Worm (Caenorhabditis elegans) whole organism, L1 larva: Measurements from ENCODE around the gene Y45G5AM.4.

ENCODE experiments used
- C04F5.9 ChIP-seq: sonication (generic microtip); optimal IDR thresholded peaks from 2 replicates; lab custom pipeline; 2016; ENCODE audit warnings: missing genetic modification characterization, missing compliant biosample characterization
- C34B4.2 ChIP-seq: sonication (generic microtip); optimal IDR thresholded peaks from 2 replicates; lab custom pipeline; 2017; ENCODE audit warnings: mild to moderate bottlenecking, missing genetic modification characterization, missing compliant biosample characterization
- aha-1 ChIP-seq: fragments of 150-350 bp; optimal IDR thresholded peaks from 2 replicates; lab custom pipeline; 2014; ENCODE audit warnings: missing biosample characterization, missing genetic modification characterization
- aly-2 ChIP-seq: fragments of 150-350 bp; optimal IDR thresholded peaks from 2 replicates; lab custom pipeline; 2014; ENCODE audit warnings: missing biosample characterization, missing genetic modification characterization
- ama-1 ChIP-seq: fragments of 150-350 bp; optimal IDR thresholded peaks from 2 replicates; lab custom pipeline; 2014
- ceh-63 ChIP-seq: fragments of 200-800 bp; sonication (Bioruptor generic); optimal IDR thresholded peaks from 2 replicates; lab custom pipeline; 2018; ENCODE audit warnings: mild to moderate bottlenecking, missing genetic modification characterization, missing compliant biosample characterization
- ceh-8 ChIP-seq: fragments of 200-800 bp; sonication (Bioruptor generic); optimal IDR thresholded peaks from 2 replicates; lab custom pipeline; 2018; ENCODE audit warnings: mild to moderate bottlenecking, missing genetic modification characterization, moderate library complexity, missing compliant biosample characterization
- ceh-88 ChIP-seq: fragments of 200-800 bp; sonication (Bioruptor generic); IDR thresholded peaks from 2 replicates; pipeline ENCODE4 v1.3.6; 2022; ENCODE audit warnings: missing genetic modification characterization, missing compliant biosample characterization
- ceh-90 ChIP-seq: sonication (generic microtip); optimal IDR thresholded peaks from 2 replicates; lab custom pipeline; 2016; ENCODE audit warnings: missing genetic modification characterization, missing compliant biosample characterization
- dpl-1 ChIP-seq, 3 experiments: fragments of 150-350 bp in 2 of 3; sonication (generic microtip) in 1 of 3; optimal IDR thresholded peaks; 2 replicates each; lab custom pipeline; 2014 to 2017; ENCODE audit warnings: missing biosample characterization in 3 of 3, missing genetic modification characterization in 3 of 3, missing genetic modification reagents in 3 of 3
- dsc-1 ChIP-seq: sonication (generic microtip); optimal IDR thresholded peaks from 2 replicates; lab custom pipeline; 2016; ENCODE audit warnings: mild to moderate bottlenecking, missing genetic modification characterization, missing compliant biosample characterization
- efl-3 ChIP-seq: fragments of 200-800 bp; sonication (Bioruptor generic); optimal IDR thresholded peaks from 2 replicates; lab custom pipeline; 2018; ENCODE audit warnings: mild to moderate bottlenecking, missing genetic modification characterization, missing compliant biosample characterization
- egl-13 ChIP-seq: sonication (generic microtip); optimal IDR thresholded peaks from 2 replicates; lab custom pipeline; 2016; ENCODE audit warnings: missing genotype, missing genetic modification reagents, missing genetic modification characterization, missing compliant biosample characterization
- egl-27 ChIP-seq, 2 experiments: fragments of 150-350 bp in 1 of 2; sonication (generic microtip); optimal IDR thresholded peaks; 3 replicates each; lab custom pipeline; 2017 to 2018; ENCODE audit warnings: missing biosample characterization in 2 of 2, missing genetic modification characterization in 2 of 2, missing genetic modification reagents in 2 of 2
- elt-2 ChIP-seq: sonication (generic microtip); optimal IDR thresholded peaks from 2 replicates; lab custom pipeline; 2016; ENCODE audit warnings: missing genetic modification characterization, mild to moderate bottlenecking, inconsistent platforms, missing compliant biosample characterization, missing genetic modification reagents
- ets-5 ChIP-seq: fragments of 200-800 bp; sonication (Bioruptor generic); IDR thresholded peaks from 2 replicates; pipeline ENCODE4 v1.3.6; 2022; ENCODE audit warnings: missing genetic modification characterization, missing compliant biosample characterization
- fkh-10 ChIP-seq: sonication (generic microtip); optimal IDR thresholded peaks from 2 replicates; lab custom pipeline; 2017; ENCODE audit warnings: missing biosample characterization, missing genetic modification reagents, missing genetic modification characterization
- fos-1 ChIP-seq: fragments of 150-350 bp; optimal IDR thresholded peaks from 2 replicates; lab custom pipeline; 2014; ENCODE audit warnings: missing biosample characterization, missing genetic modification characterization
- grh-1 ChIP-seq: fragments of 200-800 bp; sonication (Bioruptor generic); IDR thresholded peaks from 2 replicates; pipeline ENCODE4 v1.3.6; 2022; ENCODE audit warnings: missing genetic modification reagents, missing genetic modification characterization, missing compliant biosample characterization
- hlh-17 ChIP-seq: fragments of 200-800 bp; sonication (Bioruptor generic); optimal IDR thresholded peaks from 2 replicates; lab custom pipeline; 2018; ENCODE audit warnings: missing genetic modification characterization, mild to moderate bottlenecking, missing compliant biosample characterization, moderate library complexity, borderline replicate concordance
- hpl-2 ChIP-seq: fragments of 150-350 bp; optimal IDR thresholded peaks from 2 replicates; lab custom pipeline; 2014; ENCODE audit warnings: missing biosample characterization, missing genetic modification reagents, missing genetic modification characterization
- irx-1 ChIP-seq: sonication (generic microtip); optimal IDR thresholded peaks from 2 replicates; lab custom pipeline; 2016; ENCODE audit warnings: missing genetic modification characterization, missing compliant biosample characterization
- lin-13 ChIP-seq: fragments of 150-350 bp; optimal IDR thresholded peaks from 2 replicates; lab custom pipeline; 2014; ENCODE audit warnings: missing biosample characterization, missing genetic modification reagents, missing genetic modification characterization
- lin-15B ChIP-seq: fragments of 150-350 bp; sonication (generic microtip); optimal IDR thresholded peaks from 3 replicates; lab custom pipeline; 2014; ENCODE audit warnings: missing biosample characterization, missing genetic modification characterization
- lin-35 ChIP-seq, 2 experiments: fragments of 150-350 bp; optimal IDR thresholded peaks; 2 replicates each; lab custom pipeline; 2014; ENCODE audit warnings: missing biosample characterization in 2 of 2, missing genetic modification characterization in 2 of 2, missing genetic modification reagents in 2 of 2
- mab-9 ChIP-seq: fragments of 200-800 bp; sonication (Bioruptor generic); IDR thresholded peaks from 2 replicates; pipeline ENCODE4 v1.3.6; 2022; ENCODE audit warnings: missing genetic modification reagents, missing genetic modification characterization, missing compliant biosample characterization
- mdl-1 ChIP-seq, 2 experiments: fragments of 150-350 bp; optimal IDR thresholded peaks; 2 replicates each; lab custom pipeline; 2014 to 2017; ENCODE audit warnings: missing biosample characterization in 2 of 2, missing genetic modification characterization in 2 of 2, inconsistent platforms in 1 of 2
- mep-1 ChIP-seq: fragments of 150-350 bp; optimal IDR thresholded peaks from 2 replicates; lab custom pipeline; 2014; ENCODE audit warnings: missing biosample characterization, missing genetic modification characterization
- nhr-11 ChIP-seq: fragments of 150-350 bp; optimal IDR thresholded peaks from 2 replicates; lab custom pipeline; 2014; ENCODE audit warnings: missing biosample characterization, missing genetic modification characterization
- nhr-237 ChIP-seq: fragments of 150-350 bp; optimal IDR thresholded peaks from 2 replicates; lab custom pipeline; 2014; ENCODE audit warnings: missing biosample characterization, missing genetic modification characterization
- nhr-28 ChIP-seq: fragments of 150-350 bp; optimal IDR thresholded peaks from 2 replicates; lab custom pipeline; 2014; ENCODE audit warnings: missing biosample characterization, missing genetic modification characterization
- nhr-47 ChIP-seq: sonication (generic microtip); optimal IDR thresholded peaks from 2 replicates; lab custom pipeline; 2016; ENCODE audit warnings: mild to moderate bottlenecking, missing genetic modification characterization, moderate library complexity, missing compliant biosample characterization
- nhr-71 ChIP-seq: sonication (generic microtip); optimal IDR thresholded peaks from 2 replicates; lab custom pipeline; 2016; ENCODE audit warnings: mild to moderate bottlenecking, missing genetic modification characterization, moderate library complexity, missing compliant biosample characterization
- nhr-77 ChIP-seq: fragments of 150-350 bp; optimal IDR thresholded peaks from 2 replicates; lab custom pipeline; 2014; ENCODE audit warnings: missing biosample characterization, missing genetic modification characterization
- nhr-84 ChIP-seq: sonication (generic microtip); optimal IDR thresholded peaks from 2 replicates; lab custom pipeline; 2017; ENCODE audit warnings: missing biosample characterization, missing genetic modification characterization
- nhr-85 ChIP-seq: sonication (generic microtip); peaks from one replicate; lab custom pipeline; 2016; ENCODE audit warnings: missing genetic modification characterization, inconsistent platforms, missing compliant biosample characterization
- nhr-90 ChIP-seq: sonication (generic microtip); optimal IDR thresholded peaks from 2 replicates; lab custom pipeline; 2016; ENCODE audit warnings: mild to moderate bottlenecking, missing genetic modification characterization, missing compliant biosample characterization; ENCODE audit not compliant: poor library complexity
- pag-3 ChIP-seq: sonication (generic microtip); optimal IDR thresholded peaks from 2 replicates; lab custom pipeline; 2017; ENCODE audit warnings: missing genetic modification characterization, mild to moderate bottlenecking, missing compliant biosample characterization, antibody characterized with exemption, borderline replicate concordance; ENCODE audit not compliant: insufficient read depth
- pax-3 ChIP-seq: fragments of 200-800 bp; sonication (Bioruptor generic); optimal IDR thresholded peaks from 2 replicates; lab custom pipeline; 2018; ENCODE audit warnings: mild to moderate bottlenecking, missing genetic modification characterization, moderate library complexity, missing compliant biosample characterization
- pqm-1 ChIP-seq: sonication (generic microtip); optimal IDR thresholded peaks from 3 replicates; lab custom pipeline; 2017; ENCODE audit warnings: missing biosample characterization, missing genetic modification characterization
- rnt-1 ChIP-seq: sonication (generic microtip); optimal IDR thresholded peaks from 2 replicates; lab custom pipeline; 2016; ENCODE audit warnings: mild to moderate bottlenecking, missing genetic modification characterization, moderate library complexity, missing compliant biosample characterization
- snpc-4 ChIP-seq: fragments of 150-350 bp; optimal IDR thresholded peaks from 2 replicates; lab custom pipeline; 2014; ENCODE audit warnings: missing biosample characterization, missing genetic modification characterization
- snu-23 ChIP-seq: sonication (generic microtip); optimal IDR thresholded peaks from 2 replicates; lab custom pipeline; 2016; ENCODE audit warnings: missing genetic modification characterization, missing compliant biosample characterization
- sox-4 ChIP-seq: sonication (generic microtip); optimal IDR thresholded peaks from 2 replicates; lab custom pipeline; 2016; ENCODE audit warnings: missing genetic modification characterization, missing compliant biosample characterization
- sup-37 ChIP-seq: fragments of 200-800 bp; sonication (Bioruptor generic); optimal IDR thresholded peaks from 2 replicates; lab custom pipeline; 2018; ENCODE audit warnings: mild to moderate bottlenecking, missing genetic modification characterization, missing compliant biosample characterization
- swsn-7 ChIP-seq: sonication (generic microtip); optimal IDR thresholded peaks from 2 replicates; lab custom pipeline; 2016; ENCODE audit warnings: missing genetic modification characterization, missing compliant biosample characterization
- tlp-1 ChIP-seq: fragments of 150-350 bp; optimal IDR thresholded peaks from 2 replicates; lab custom pipeline; 2014; ENCODE audit warnings: missing biosample characterization, missing genetic modification characterization
- unc-62 ChIP-seq: fragments of 150-350 bp; optimal IDR thresholded peaks from 2 replicates; lab custom pipeline; 2014; ENCODE audit warnings: missing biosample characterization, missing genetic modification reagents, missing genetic modification characterization
- unc-86 ChIP-seq: sonication (generic microtip); optimal IDR thresholded peaks from 2 replicates; lab custom pipeline; 2016; ENCODE audit warnings: missing genetic modification characterization, missing compliant biosample characterization
- vab-15 ChIP-seq: sonication (generic microtip); optimal IDR thresholded peaks from 2 replicates; lab custom pipeline; 2017; ENCODE audit warnings: missing genotype, mild to moderate bottlenecking, missing genetic modification characterization, missing compliant biosample characterization
- xbp-1 ChIP-seq: sonication (generic microtip); optimal IDR thresholded peaks from 2 replicates; lab custom pipeline; 2016; ENCODE audit warnings: missing genetic modification characterization, missing compliant biosample characterization
- zag-1 ChIP-seq: fragments of 150-350 bp; optimal IDR thresholded peaks from 2 replicates; lab custom pipeline; 2014; ENCODE audit warnings: missing biosample characterization, missing genetic modification characterization

Y45G5AM.4 gene

ce11 chrV:4194587-4195211 lies 31.7 kb downstream of the Y45G5AM.4 start, which contains the start of gene Y45G5AM.9:
Gene Y45G5AM.9 (minus strand): TSS chrV:4194637.
- TF ChIP-seq pag-3 (tag; lab: Kevin White, UChicago) (peak; percentile 19), irx-1 (tag; lab: Kevin White, UChicago) (peak; percentile 73), rnt-1 (tag; lab: Kevin White, UChicago) (peak; percentile 94), nhr-77 (peak; percentile 83), snu-23 (GFP tag; lab: Kevin White, UChicago) (peak; percentile 87), sup-37 (GFP tag; lab: Kevin White, UChicago) (no peak), aly-2 (tag; lab: Kevin White, UChicago) (no peak), pqm-1 (tag; lab: Kevin White, UChicago) (no peak), ceh-88 (GFP tag; lab: Robert Waterston, UW) (peak; percentile 34; the same call in 1 of the 2 replicates), ama-1 (lab: Kevin White, UChicago) (no peak), grh-1 (GFP tag; lab: Robert Waterston, UW) (peak; percentile 79), snpc-4 (tag; lab: Kevin White, UChicago) (peak; percentile 61), nhr-71 (tag; lab: Kevin White, UChicago) (peak; percentile 90), lin-15B (peak; percentile 14), ceh-8 (peak; percentile 19), fkh-10 (peak; percentile 55), xbp-1 (tag; lab: Kevin White, UChicago) (peak; percentile 82), vab-15 (tag; lab: Kevin White, UChicago) (no peak), lin-13 (GFP tag; lab: Kevin White, UChicago) (peak; percentile 73), nhr-85 (tag; lab: Kevin White, UChicago) (peak; percentile 88), mep-1 (tag; lab: Kevin White, UChicago) (peak; percentile 80), ceh-90 (no peak), mdl-1 (tag; optimal IDR thresholded peaks at IDR 0.05; lab: Kevin White, UChicago) (peak in 1 of 2 experiments; percentile 77), nhr-28 (tag; lab: Kevin White, UChicago) (no peak), ets-5 (no peak), nhr-47 (tag; lab: Kevin White, UChicago) (peak; percentile 89), zag-1 (tag; lab: Kevin White, UChicago) (no peak), aha-1 (peak; percentile 48), pax-3 (tag; lab: Kevin White, UChicago) (peak; percentile 7), egl-13 (tag; lab: Kevin White, UChicago) (peak; percentile 73), nhr-11 (tag; lab: Kevin White, UChicago) (peak; percentile 9), tlp-1 (tag; lab: Kevin White, UChicago) (no peak), lin-35 (GFP tag; optimal IDR thresholded peaks at IDR 0.05; lab: Kevin White, UChicago) (peak; percentile 85 to 89), fos-1 (tag; lab: Kevin White, UChicago) (peak; percentile 69), C04F5.9 (tag; lab: Kevin White, UChicago) (no peak), hpl-2 (GFP tag; lab: Kevin White, UChicago) (peak; percentile 3), dpl-1 (GFP tag; optimal IDR thresholded peaks at IDR 0.05; lab: Kevin White, UChicago) (peak; percentile 76 to 83 (median 82)), C34B4.2 (tag; lab: Kevin White, UChicago) (no peak), mab-9 (GFP tag; lab: Robert Waterston, UW) (0 out of 2 replicates have a peak, but pooled peaks have one; percentile 26), ceh-63 (GFP tag; lab: Kevin White, UChicago) (no peak), sox-4 (tag; lab: Kevin White, UChicago) (peak; percentile 54), hlh-17 (GFP tag; lab: Kevin White, UChicago) (no peak), swsn-7 (peak; percentile 82), nhr-84 (no peak), dsc-1 (peak; percentile 84), unc-86 (peak; percentile 79), unc-62 (GFP tag; lab: Kevin White, UChicago) (no peak), nhr-90 (tag; lab: Kevin White, UChicago) (peak; percentile 87), efl-3 (GFP tag; lab: Kevin White, UChicago) (no peak), nhr-237 (tag; lab: Kevin White, UChicago) (no peak), elt-2 (tag; lab: Kevin White, UChicago) (peak; percentile 37), egl-27 (tag; optimal IDR thresholded peaks at IDR 0.05; lab: Kevin White, UChicago) (no peak)
